Fruit fly (Drosophila melanogaster) whole organism, embryonic: ENCODE results near the gene nop5.
A peak's percentile ranks its signal among the peaks of the same experiment; 100 is the strongest.

Source experiments
- Dref ChIP-seq: fragments of 200-800 bp; sonication (Bioruptor generic); IDR thresholded peaks from 2 replicates; pipeline ENCODE4 v1.3.6; 2022; ENCODE audit warnings: missing biosample characterization, missing genetic modification characterization
- NC2β ChIP-seq: fragments of 200-800 bp; sonication (Bioruptor generic); optimal IDR thresholded peaks from 2 replicates; lab custom pipeline; 2016; ENCODE audit warnings: missing biosample characterization, missing genetic modification characterization
- NFAT ChIP-seq: fragments of 200-800 bp; sonication (Bioruptor generic); IDR thresholded peaks from 2 replicates; pipeline ENCODE4 v1.3.6; 2022; ENCODE audit warnings: missing biosample characterization, missing genetic modification characterization
- bigmax ChIP-seq: fragments of 200-800 bp; sonication (Bioruptor generic); optimal IDR thresholded peaks from 2 replicates; lab custom pipeline; 2018; ENCODE audit warnings: missing biosample characterization, mild to moderate bottlenecking, missing genetic modification characterization
- cwo ChIP-seq: fragments of 200-800 bp; sonication (Bioruptor generic); optimal IDR thresholded peaks from 3 replicates; lab custom pipeline; 2017; ENCODE audit warnings: missing biosample characterization, missing genetic modification characterization, mild to moderate bottlenecking, moderate library complexity, missing genetic modification reagents
- ewg ChIP-seq: fragments of 200-800 bp; sonication (Bioruptor generic); optimal IDR thresholded peaks from 3 replicates; lab custom pipeline; 2017; ENCODE audit warnings: mild to moderate bottlenecking, missing biosample characterization, missing genetic modification reagents, missing genetic modification characterization
- grau ChIP-seq: fragments of 200-800 bp; optimal IDR thresholded peaks from 3 replicates; lab custom pipeline; 2019; ENCODE audit warnings: missing biosample characterization, mild to moderate bottlenecking, missing genetic modification characterization, moderate library complexity
- lilli ChIP-seq: fragments of 200-800 bp; sonication (Bioruptor generic); optimal IDR thresholded peaks from 3 replicates; lab custom pipeline; 2016; ENCODE audit warnings: missing biosample characterization, missing genetic modification characterization
- pb ChIP-seq: fragments of 200-800 bp; sonication (Bioruptor generic); optimal IDR thresholded peaks from 3 replicates; lab custom pipeline; 2016; ENCODE audit warnings: missing biosample characterization, missing genetic modification characterization
- sqz ChIP-seq: fragments of 200-800 bp; sonication (Bioruptor generic); optimal IDR thresholded peaks from 3 replicates; lab custom pipeline; 2018; ENCODE audit warnings: missing biosample characterization, mild to moderate bottlenecking, missing genetic modification characterization

DNA sequence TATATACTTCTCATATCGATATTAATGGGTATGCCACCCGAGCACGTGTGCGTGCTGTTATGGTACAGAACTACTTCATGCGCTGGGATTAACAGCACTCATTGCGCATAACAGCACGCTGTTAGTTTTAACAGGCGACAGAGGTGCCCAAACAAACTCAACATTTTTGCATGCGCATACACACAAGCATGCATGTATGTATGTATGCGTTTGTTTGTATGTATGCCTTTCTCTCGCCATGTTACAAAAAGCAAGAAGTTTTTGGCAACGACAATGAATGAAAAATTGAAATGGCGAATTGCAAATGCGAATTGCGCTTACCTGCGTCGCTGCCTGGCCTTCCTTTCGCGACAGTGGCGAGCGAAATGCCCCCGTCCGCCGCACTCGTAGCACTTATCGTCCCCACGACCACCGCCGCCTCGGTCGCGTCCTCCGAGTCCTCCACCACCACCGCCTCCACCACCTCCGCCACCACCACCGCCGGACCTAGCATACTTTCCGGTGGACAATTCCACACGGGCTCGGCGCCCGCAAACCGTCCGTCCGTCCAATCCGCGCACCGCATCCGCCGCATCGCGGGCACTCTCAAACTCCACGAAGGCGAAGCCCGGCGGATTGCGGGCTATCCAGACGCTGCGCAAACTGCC is 783 bp upstream of the nop5 start:
- TF ChIP-seq Dref (GFP tag; lab: Robert Waterston, UW) = no peak
- no peak for TF ChIP-seq NC2β (GFP tag; lab: Kevin White, UChicago)
- TF ChIP-seq grau (tag; lab: Kevin White, UChicago) = no peak
- peak; percentile 68 for TF ChIP-seq bigmax (GFP tag; lab: Kevin White, UChicago)
- TF ChIP-seq NFAT (GFP tag; lab: Robert Waterston, UW) = no peak
- TF ChIP-seq pb (GFP tag; lab: Kevin White, UChicago) = no peak
- TF ChIP-seq cwo (GFP tag; lab: Kevin White, UChicago) = no peak
- TF ChIP-seq lilli = no peak
- no peak for TF ChIP-seq ewg (GFP tag; lab: Kevin White, UChicago)
- TF ChIP-seq sqz (GFP tag; lab: Kevin White, UChicago) = no peak
